Worm (Caenorhabditis elegans): ENCODE measurements around the gene nkat-3.

Gene nkat-3

DNA sequence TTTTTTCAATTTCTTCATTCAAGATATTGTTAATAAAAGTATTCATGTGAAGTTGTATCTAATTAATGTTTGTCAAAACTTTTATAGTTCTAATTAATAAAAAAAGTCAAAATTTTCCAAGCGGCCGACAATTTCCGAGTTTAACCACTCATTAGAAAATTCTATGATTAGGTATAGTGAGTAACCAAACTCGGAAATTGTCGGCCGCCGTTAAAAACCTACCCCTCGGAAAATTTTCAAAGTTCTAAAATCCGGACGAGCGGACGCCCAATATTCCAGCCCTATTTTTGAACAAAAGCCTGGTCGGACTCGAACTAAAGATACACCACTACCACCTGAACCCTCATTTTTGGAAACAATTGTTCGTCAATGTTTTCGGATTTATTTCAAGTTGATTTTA is 6.6 kb upstream of the nkat-3 start:
- TF ChIP-seq R02D3.7 (tag; optimal IDR thresholded peaks at IDR 0.05) (no peak), snpc-4 (tag; optimal IDR thresholded peaks at IDR 0.05) (peak; percentile 36)

DNA sequence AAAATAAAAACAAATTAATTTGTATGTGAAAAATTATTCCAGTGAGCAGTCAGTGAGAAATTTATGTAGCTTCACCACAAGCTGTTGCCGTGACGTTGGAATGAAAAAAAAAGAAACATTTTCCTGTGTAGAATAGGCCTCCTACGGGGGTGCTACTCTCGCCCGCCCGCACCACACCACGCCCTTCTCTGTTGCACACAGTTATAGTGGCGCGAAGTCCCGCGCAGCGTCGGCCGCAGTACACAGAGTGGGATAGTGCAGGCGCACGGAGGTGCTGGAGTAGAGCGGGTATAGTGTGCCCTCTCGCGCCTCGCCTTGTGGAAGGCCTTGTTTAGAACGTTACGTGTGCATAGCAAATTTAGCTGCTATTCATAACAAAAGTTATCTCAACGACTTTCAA is 2.8 kb upstream of the nkat-3 start:
- TF ChIP-seq nhr-67 (tag; optimal IDR thresholded peaks at IDR 0.05) (no peak), snpc-4 (tag; optimal IDR thresholded peaks at IDR 0.05) (peak; percentile 85)

DNA sequence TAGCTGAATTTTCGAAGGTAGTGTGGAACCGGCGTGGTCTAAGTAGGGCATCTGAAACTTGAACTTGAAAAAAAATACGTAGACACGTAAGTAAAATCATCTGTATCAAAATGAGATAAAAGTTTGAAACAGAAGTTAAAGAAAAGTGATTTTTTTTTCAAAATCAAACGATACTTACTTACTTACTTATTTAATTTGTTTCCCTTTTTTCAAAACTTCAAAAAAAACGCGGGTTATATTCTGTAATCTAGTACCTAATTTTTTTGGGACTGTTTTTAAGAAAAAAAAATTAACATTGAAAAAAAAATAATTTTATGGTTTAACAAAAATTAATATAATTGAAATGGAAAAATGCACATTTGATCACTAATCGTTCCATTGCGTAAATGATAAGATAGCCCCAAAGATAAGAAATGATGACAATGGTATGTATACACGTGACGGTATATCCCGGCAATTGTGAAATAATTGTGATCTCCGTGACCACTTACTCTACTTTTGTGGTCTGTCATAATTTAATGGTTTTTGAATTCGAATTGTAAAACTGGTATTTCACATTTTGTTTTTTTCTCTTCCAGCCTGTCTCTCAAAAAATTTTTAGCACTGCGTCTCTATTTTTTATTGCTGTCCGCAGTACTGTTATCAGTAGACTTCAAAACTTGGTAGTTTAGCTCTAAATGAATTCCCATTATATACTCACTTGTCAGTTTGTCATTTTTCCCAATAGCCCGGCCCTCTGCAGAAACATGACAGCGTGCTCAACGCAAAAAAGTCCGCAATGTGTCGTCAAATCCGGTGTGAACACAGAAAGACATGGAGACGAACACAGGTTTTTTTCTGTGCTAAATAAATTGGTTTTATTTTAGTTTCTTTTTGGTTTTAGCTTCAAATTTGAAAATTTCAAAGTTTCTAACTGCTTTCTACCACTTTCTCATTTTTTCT is 516 bp upstream of the nkat-3 start, which contains the start of gene mocs-1:
Gene mocs-1 (minus strand): TSS at position 51 of the 942 bp plus-strand sequence.
- peak; percentile 62 for TF ChIP-seq hmg-11 (tag; optimal IDR thresholded peaks at IDR 0.05)
- TF ChIP-seq elt-1 (tag; optimal IDR thresholded peaks at IDR 0.05) = no peak
- no peak for TF ChIP-seq ZK546.5 (tag; optimal IDR thresholded peaks at IDR 0.05)
- TF ChIP-seq ztf-11 (tag; optimal IDR thresholded peaks at IDR 0.05) = no peak
- TF ChIP-seq egl-5 (tag; optimal IDR thresholded peaks at IDR 0.05) = peak; percentile 12
- peak; percentile 68 for TF ChIP-seq pqm-1 (tag; optimal IDR thresholded peaks at IDR 0.05)
- TF ChIP-seq skn-1 (tag; optimal IDR thresholded peaks at IDR 0.05) = peak; percentile 64
- TF ChIP-seq elt-2 (tag; optimal IDR thresholded peaks at IDR 0.05) = peak; percentile 87
- peak; percentile 21 for TF ChIP-seq nfya-1 (tag; optimal IDR thresholded peaks at IDR 0.05; ENCODE audit: insufficient read depth)
- TF ChIP-seq pha-4 (tag; optimal IDR thresholded peaks at IDR 0.05) = peak; percentile 21

DNA sequence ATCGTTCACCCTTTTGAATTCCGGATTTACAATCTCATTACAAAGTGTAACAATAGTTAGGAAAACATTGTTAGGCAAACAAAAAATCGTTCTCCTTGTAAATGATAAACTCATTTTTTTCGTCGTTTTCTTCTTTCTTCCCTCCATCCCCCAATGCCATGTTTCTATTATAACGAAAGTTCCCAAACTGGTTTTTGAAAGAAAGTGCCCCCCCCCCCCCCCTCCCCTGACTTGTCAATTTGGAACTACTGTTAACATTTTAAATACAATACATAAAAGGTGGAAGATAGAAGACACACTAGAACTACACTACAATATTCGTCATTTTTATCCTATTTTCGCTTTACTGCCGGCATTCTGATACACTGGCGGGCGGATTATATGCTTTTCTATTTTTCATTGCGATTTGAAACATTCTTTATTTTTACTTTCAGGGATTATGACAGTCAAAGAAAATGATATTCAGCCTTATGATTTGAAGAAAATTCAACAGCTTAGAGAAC is 4.8 kb downstream of the nkat-3 start, which contains the start of gene R03A10.5:
Gene R03A10.5 (plus strand): TSS at position 431 of the 503 bp plus-strand sequence.
- TF ChIP-seq nhr-25 (tag; optimal IDR thresholded peaks at IDR 0.05) (peak; percentile 15), ceh-9 (tag; optimal IDR thresholded peaks at IDR 0.05) (no peak), lin-15B (tag; optimal IDR thresholded peaks at IDR 0.05) (no peak)

DNA sequence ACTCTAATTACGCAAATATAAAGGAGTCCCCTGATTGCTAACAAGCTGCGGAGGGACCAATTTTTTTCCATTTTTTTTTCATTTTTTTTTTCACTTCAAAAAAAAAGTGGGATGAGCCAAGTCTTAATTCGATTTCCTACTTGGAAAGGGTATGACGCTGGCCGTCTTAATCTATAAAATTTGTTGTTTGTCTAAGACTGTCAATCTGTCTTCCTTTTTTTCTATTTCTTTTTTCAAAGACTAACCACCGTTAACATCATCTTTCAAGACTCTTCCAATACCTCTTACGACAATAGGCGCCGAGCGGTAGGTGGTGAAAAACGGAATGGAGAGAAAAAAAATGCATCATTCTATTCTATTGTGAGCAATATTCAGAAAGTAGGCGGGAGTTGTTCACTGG is 23.5 kb downstream of the nkat-3 start:
- TF ChIP-seq egl-5 (tag; optimal IDR thresholded peaks at IDR 0.05) = no peak
- TF ChIP-seq ceh-28 (tag; optimal IDR thresholded peaks at IDR 0.05) = no peak
- no peak for TF ChIP-seq nhr-77 (tag; optimal IDR thresholded peaks at IDR 0.05)
- TF ChIP-seq nhr-67 (tag; optimal IDR thresholded peaks at IDR 0.05) = no peak
- no peak for TF ChIP-seq R02D3.7 (tag; optimal IDR thresholded peaks at IDR 0.05)
- no peak for TF ChIP-seq snpc-4 (tag; optimal IDR thresholded peaks at IDR 0.05)
- no peak for TF ChIP-seq lsy-12 (tag; optimal IDR thresholded peaks at IDR 0.05)
- TF ChIP-seq nhr-43 (tag; optimal IDR thresholded peaks at IDR 0.05; ENCODE audit: poor library complexity, severe bottlenecking) = no peak
- TF ChIP-seq skn-1 (tag; optimal IDR thresholded peaks at IDR 0.05) = no peak
- no peak for TF ChIP-seq ceh-16 (tag; optimal IDR thresholded peaks at IDR 0.05)

DNA sequence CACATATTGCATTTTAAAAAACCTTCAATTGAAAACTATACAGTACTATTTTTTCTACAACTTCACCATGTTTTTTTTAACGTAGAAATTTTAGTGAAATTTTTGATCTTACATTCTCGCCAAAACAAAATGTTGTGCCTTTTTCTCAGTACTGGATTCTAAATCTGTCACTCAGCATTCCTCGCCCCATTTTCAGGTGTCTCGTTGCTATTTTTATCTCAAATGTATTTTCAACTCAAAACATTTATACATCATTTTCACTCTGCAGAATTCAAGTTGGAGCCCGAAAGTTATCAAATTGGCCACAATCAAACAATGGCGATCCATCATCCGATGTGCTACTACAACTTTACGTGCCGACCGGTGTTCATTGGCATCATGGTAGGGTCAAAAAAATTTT is 24.5 kb downstream of the nkat-3 start, which contains the start of gene sprr-1:
Gene sprr-1 (plus strand): TSS at position 269 of the 400 bp plus-strand sequence.
- no peak for TF ChIP-seq skn-1 (tag; optimal IDR thresholded peaks at IDR 0.05)
- TF ChIP-seq nhr-25 (tag; optimal IDR thresholded peaks at IDR 0.05) = no peak
- TF ChIP-seq mml-1 (tag; optimal IDR thresholded peaks at IDR 0.05) = no peak
- no peak for TF ChIP-seq fos-1 (tag; optimal IDR thresholded peaks at IDR 0.05)
- TF ChIP-seq nhr-23 (tag; optimal IDR thresholded peaks at IDR 0.05) = no peak
- TF ChIP-seq lin-39 (tag; optimal IDR thresholded peaks at IDR 0.05) = no peak

DNA sequence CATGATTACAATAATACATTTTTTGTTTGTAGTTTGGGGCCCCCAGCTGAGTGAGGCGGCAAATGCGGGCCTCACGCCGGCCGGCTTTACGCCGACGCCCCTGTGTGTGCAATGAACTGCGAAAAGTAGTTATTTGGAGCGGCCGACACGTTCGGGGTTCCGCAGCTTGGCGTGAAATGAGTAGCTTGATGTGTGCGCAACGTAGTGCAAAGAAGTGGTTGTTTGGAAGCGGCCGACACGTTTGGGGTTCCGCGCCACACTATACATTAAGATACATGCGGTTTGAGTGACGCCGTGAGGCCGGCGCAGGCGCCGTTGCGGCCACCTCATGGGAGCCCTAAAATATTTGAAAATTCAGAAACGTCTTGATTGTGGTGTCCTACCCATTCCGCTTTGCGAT is 27.1 kb downstream of the nkat-3 start:
- TF ChIP-seq ZK546.5 (tag; optimal IDR thresholded peaks at IDR 0.05) (no peak), sea-2 (GFP tag; optimal IDR thresholded peaks at IDR 0.05) (no peak), nhr-11 (tag; optimal IDR thresholded peaks at IDR 0.05) (no peak), pha-4 (tag; optimal IDR thresholded peaks at IDR 0.05) (no peak), tbx-2 (tag; optimal IDR thresholded peaks at IDR 0.05) (no peak), hmg-11 (tag; optimal IDR thresholded peaks at IDR 0.05) (no peak), zag-1 (tag; optimal IDR thresholded peaks at IDR 0.05) (no peak), aly-2 (tag; optimal IDR thresholded peaks at IDR 0.05) (no peak), mml-1 (tag; optimal IDR thresholded peaks at IDR 0.05) (no peak), jun-1 (tag; optimal IDR thresholded peaks at IDR 0.05) (no peak), skn-1 (tag; optimal IDR thresholded peaks at IDR 0.05) (no peak), nfya-1 (tag; optimal IDR thresholded peaks at IDR 0.05; ENCODE audit: insufficient read depth) (no peak), ztf-11 (tag; optimal IDR thresholded peaks at IDR 0.05) (no peak), fkh-2 (tag; optimal IDR thresholded peaks at IDR 0.05) (no peak), egl-5 (tag; optimal IDR thresholded peaks at IDR 0.05) (no peak), eor-1 (tag; optimal IDR thresholded peaks at IDR 0.05) (no peak), pqm-1 (tag; optimal IDR thresholded peaks at IDR 0.05) (no peak), elt-1 (tag; optimal IDR thresholded peaks at IDR 0.05) (no peak)
